Fruit fly (Drosophila melanogaster) whole organism, wandering third instar larva: ENCODE data around the gene Smg6.

ENCODE experiments used
- Hr78 ChIP-seq: fragments of >200 bp; optimal IDR thresholded peaks from 2 replicates; lab custom pipeline; 2017; ENCODE audit warnings: missing biosample characterization, missing genetic modification characterization
- brk ChIP-seq: fragments of 200-800 bp; sonication (Bioruptor generic); optimal IDR thresholded peaks from 2 replicates; lab custom pipeline; 2016; ENCODE audit warnings: missing biosample characterization, mild to moderate bottlenecking, missing genetic modification characterization
- fru ChIP-seq: fragments of 200-800 bp; sonication (Bioruptor generic); optimal IDR thresholded peaks from 3 replicates; lab custom pipeline; 2016; ENCODE audit warnings: missing biosample characterization, mild to moderate bottlenecking, missing genetic modification characterization

DNA sequence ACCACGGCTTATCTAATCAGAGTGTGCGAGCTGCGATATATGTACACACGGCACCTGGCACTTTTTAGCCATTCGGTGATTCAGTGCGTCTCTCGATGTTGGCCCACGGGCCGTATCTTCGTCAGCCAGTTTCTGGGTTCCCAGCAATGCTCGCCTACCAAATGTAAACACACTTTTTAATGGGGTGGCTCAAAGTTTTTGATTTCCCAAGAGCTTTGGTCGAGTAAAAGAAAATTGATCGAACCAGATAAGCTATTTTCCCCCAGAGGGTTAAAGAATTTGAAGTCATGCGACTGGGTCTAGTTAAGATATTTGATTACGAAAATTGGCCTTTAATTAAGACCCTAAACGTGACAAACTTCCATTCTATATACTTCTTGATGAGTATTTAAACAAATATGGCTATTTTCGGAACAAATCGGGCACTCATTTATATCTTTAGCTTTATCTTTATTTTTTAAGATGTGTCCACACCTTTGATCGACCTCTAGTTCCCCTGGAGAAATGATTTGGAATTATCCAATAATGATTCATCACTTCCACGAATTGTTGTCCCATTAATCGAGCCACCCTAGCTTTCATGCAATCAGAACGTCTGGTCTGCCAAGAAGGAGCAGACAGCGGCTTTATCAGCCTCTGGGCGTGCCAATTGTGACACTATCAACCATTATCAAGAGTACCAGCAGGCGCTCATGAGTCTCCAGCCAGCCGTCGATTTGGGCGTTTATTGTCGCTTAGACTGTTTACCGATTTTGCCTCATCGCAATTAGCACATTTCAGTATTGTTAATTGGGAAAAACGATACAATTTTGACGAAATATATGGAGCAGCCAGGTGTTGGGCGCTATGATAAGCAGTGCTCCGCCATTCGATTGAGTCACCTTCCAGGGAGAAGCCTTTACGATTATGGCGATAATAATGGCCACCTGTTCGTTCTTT is 5.7 kb downstream of the Smg6 start:
- TF ChIP-seq Hr78 (GFP tag; lab: Kevin White, UChicago) (no peak), brk (GFP tag; lab: Kevin White, UChicago) (no peak), fru (GFP tag; lab: Kevin White, UChicago) (no peak)
